Worm (Caenorhabditis elegans) whole organism, L3 larva: ENCODE data around the gene T04F8.8.
A peak's percentile ranks its signal among the peaks of the same experiment; 100 is the strongest.

Source experiments
- R02D3.7 ChIP-seq: fragments of 150-350 bp; optimal IDR thresholded peaks from 2 replicates; lab custom pipeline; 2014; ENCODE audit warnings: missing biosample characterization, missing genetic modification characterization
- ZK546.5 ChIP-seq: sonication (generic microtip); optimal IDR thresholded peaks from 2 replicates; lab custom pipeline; 2017; ENCODE audit warnings: missing biosample characterization, missing genetic modification characterization
- aly-2 ChIP-seq: fragments of 150-350 bp; optimal IDR thresholded peaks from 2 replicates; lab custom pipeline; 2014; ENCODE audit warnings: missing biosample characterization, missing genetic modification characterization
- ama-1 ChIP-seq: fragments of 150-350 bp; optimal IDR thresholded peaks from 2 replicates; lab custom pipeline; 2018
- ceh-16 ChIP-seq: sonication (generic microtip); optimal IDR thresholded peaks from 2 replicates; lab custom pipeline; 2017; ENCODE audit warnings: missing biosample characterization, missing genetic modification characterization
- ceh-28 ChIP-seq: fragments of 150-350 bp; optimal IDR thresholded peaks from 2 replicates; lab custom pipeline; 2014; ENCODE audit warnings: missing biosample characterization, missing genetic modification reagents, missing genetic modification characterization
- ceh-82 ChIP-seq: fragments of 150-350 bp; optimal IDR thresholded peaks from 2 replicates; lab custom pipeline; 2014; ENCODE audit warnings: missing biosample characterization, missing genetic modification characterization
- daf-12 ChIP-seq: fragments of 150-350 bp; optimal IDR thresholded peaks from 2 replicates; lab custom pipeline; 2014; ENCODE audit warnings: missing biosample characterization, missing genetic modification reagents, missing genetic modification characterization
- egl-27 ChIP-seq: sonication (generic microtip); optimal IDR thresholded peaks from 4 replicates; lab custom pipeline; 2017; ENCODE audit warnings: missing biosample characterization, missing genetic modification reagents, missing genetic modification characterization
- egl-5 ChIP-seq: fragments of 150-350 bp; optimal IDR thresholded peaks from 2 replicates; lab custom pipeline; 2017; ENCODE audit warnings: missing biosample characterization, missing genetic modification reagents, missing genetic modification characterization, inconsistent platforms
- elt-2 ChIP-seq: sonication (generic microtip); optimal IDR thresholded peaks from 2 replicates; lab custom pipeline; 2016; ENCODE audit warnings: missing genetic modification reagents, mild to moderate bottlenecking, missing genetic modification characterization, missing compliant biosample characterization
- elt-3 ChIP-seq, 3 experiments: fragments of 150-350 bp in 1 of 3; sonication (generic microtip) in 2 of 3; optimal IDR thresholded peaks; 2 replicates in 2 of 3; 4 replicates in 1 of 3; lab custom pipeline; 2014 to 2017; ENCODE audit warnings: missing biosample characterization in 3 of 3, missing genetic modification characterization in 3 of 3
- fkh-2 ChIP-seq: fragments of 150-350 bp; optimal IDR thresholded peaks from 2 replicates; lab custom pipeline; 2014; ENCODE audit warnings: missing biosample characterization, missing genetic modification reagents, missing genetic modification characterization
- fos-1 ChIP-seq: fragments of 150-350 bp; optimal IDR thresholded peaks from 2 replicates; lab custom pipeline; 2014; ENCODE audit warnings: missing biosample characterization, missing genetic modification characterization
- hmg-11 ChIP-seq: sonication (generic microtip); optimal IDR thresholded peaks from 2 replicates; lab custom pipeline; 2016; ENCODE audit warnings: missing genetic modification characterization, missing compliant biosample characterization
- jun-1 ChIP-seq: fragments of 150-350 bp; optimal IDR thresholded peaks from 2 replicates; lab custom pipeline; 2014; ENCODE audit warnings: missing biosample characterization, missing genetic modification reagents, missing genetic modification characterization
- lin-39 ChIP-seq: fragments of 150-350 bp; optimal IDR thresholded peaks from 2 replicates; lab custom pipeline; 2018; ENCODE audit warnings: missing biosample characterization, missing genetic modification reagents, missing genetic modification characterization
- lsy-12 ChIP-seq: sonication (generic microtip); optimal IDR thresholded peaks from 2 replicates; lab custom pipeline; 2016; ENCODE audit warnings: mild to moderate bottlenecking, missing genetic modification characterization, missing compliant biosample characterization
- mdl-1 ChIP-seq: fragments of 150-350 bp; optimal IDR thresholded peaks from 2 replicates; lab custom pipeline; 2014; ENCODE audit warnings: missing biosample characterization, missing genetic modification characterization
- mml-1 ChIP-seq: fragments of 150-350 bp; sonication (generic microtip); optimal IDR thresholded peaks from 3 replicates; lab custom pipeline; 2014; ENCODE audit warnings: missing biosample characterization, missing genetic modification characterization
- nfya-1 ChIP-seq: sonication (generic microtip); optimal IDR thresholded peaks from 2 replicates; lab custom pipeline; 2017; ENCODE audit warnings: missing genetic modification characterization, mild to moderate bottlenecking, missing compliant biosample characterization, antibody characterized with exemption, moderate library complexity; ENCODE audit not compliant: insufficient read depth
- nhr-11 ChIP-seq: fragments of 150-350 bp; optimal IDR thresholded peaks from 2 replicates; lab custom pipeline; 2014; ENCODE audit warnings: missing biosample characterization, missing genetic modification characterization
- nhr-12 ChIP-seq: fragments of 150-350 bp; optimal IDR thresholded peaks from 2 replicates; lab custom pipeline; 2014; ENCODE audit warnings: missing biosample characterization, missing genetic modification characterization
- nhr-23 ChIP-seq: fragments of 150-350 bp; optimal IDR thresholded peaks from 2 replicates; lab custom pipeline; 2014; ENCODE audit warnings: missing biosample characterization, missing genetic modification reagents, missing genetic modification characterization
- nhr-237 ChIP-seq: fragments of 150-350 bp; optimal IDR thresholded peaks from 2 replicates; lab custom pipeline; 2014; ENCODE audit warnings: missing biosample characterization, missing genetic modification characterization
- nhr-25 ChIP-seq: sonication (generic microtip); optimal IDR thresholded peaks from 2 replicates; lab custom pipeline; 2017; ENCODE audit warnings: missing biosample characterization, missing genetic modification characterization
- nhr-28 ChIP-seq: fragments of 150-350 bp; optimal IDR thresholded peaks from 2 replicates; lab custom pipeline; 2014; ENCODE audit warnings: missing biosample characterization, missing genetic modification characterization
- nhr-43 ChIP-seq: sonication (generic microtip); optimal IDR thresholded peaks from 2 replicates; lab custom pipeline; 2016; ENCODE audit warnings: mild to moderate bottlenecking, missing genetic modification characterization, missing compliant biosample characterization; ENCODE audit not compliant: poor library complexity, severe bottlenecking
- nhr-67 ChIP-seq: fragments of 150-350 bp; optimal IDR thresholded peaks from 2 replicates; lab custom pipeline; 2014; ENCODE audit warnings: missing biosample characterization, missing genetic modification characterization
- nhr-77 ChIP-seq: fragments of 150-350 bp; optimal IDR thresholded peaks from 2 replicates; lab custom pipeline; 2014; ENCODE audit warnings: missing biosample characterization, missing genetic modification characterization
- pha-4 ChIP-seq: fragments of 150-350 bp; optimal IDR thresholded peaks from 2 replicates; lab custom pipeline; 2014; ENCODE audit warnings: missing biosample characterization, missing genetic modification reagents, missing genetic modification characterization
- skn-1 ChIP-seq: fragments of 150-350 bp; optimal IDR thresholded peaks from 2 replicates; lab custom pipeline; 2014; ENCODE audit warnings: missing biosample characterization, missing genetic modification characterization
- snpc-4 ChIP-seq: fragments of 150-350 bp; optimal IDR thresholded peaks from 2 replicates; lab custom pipeline; 2014; ENCODE audit warnings: missing biosample characterization, missing genetic modification characterization
- tbx-2 ChIP-seq: sonication (generic microtip); optimal IDR thresholded peaks from 2 replicates; lab custom pipeline; 2016; ENCODE audit warnings: mild to moderate bottlenecking, missing genetic modification characterization, missing compliant biosample characterization
- unc-39 ChIP-seq: sonication (generic microtip); optimal IDR thresholded peaks from 4 replicates; lab custom pipeline; 2017; ENCODE audit warnings: missing biosample characterization, missing genetic modification characterization
- unc-62 ChIP-seq: fragments of 150-350 bp; sonication (generic microtip); optimal IDR thresholded peaks from 4 replicates; lab custom pipeline; 2014; ENCODE audit warnings: missing biosample characterization, missing genetic modification reagents, missing genetic modification characterization
- zag-1 ChIP-seq: fragments of 150-350 bp; optimal IDR thresholded peaks from 2 replicates; lab custom pipeline; 2014; ENCODE audit warnings: missing biosample characterization, missing genetic modification characterization
- ztf-4 ChIP-seq: fragments of 150-350 bp; optimal IDR thresholded peaks from 2 replicates; lab custom pipeline; 2014; ENCODE audit warnings: missing biosample characterization, missing genetic modification characterization

T04F8.8 gene

DNA sequence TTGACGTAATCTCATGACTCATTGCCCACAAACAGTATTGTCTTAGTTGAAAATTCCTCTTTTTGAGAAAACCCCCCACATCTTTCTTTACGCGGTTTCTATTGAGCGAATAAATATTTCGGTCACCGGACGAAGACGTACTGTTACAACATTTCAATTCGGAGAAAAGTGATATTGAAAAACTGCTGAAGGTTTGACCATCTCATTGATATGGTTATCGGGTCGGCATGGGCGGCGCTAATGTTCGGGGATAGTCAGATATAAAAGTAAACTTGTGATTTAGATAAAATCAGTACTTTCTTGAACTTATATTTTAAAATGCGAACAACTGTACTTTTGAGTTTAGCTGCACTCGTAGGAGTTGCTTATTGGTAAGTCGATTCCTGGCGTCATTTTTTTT is at the start of gene T04F8.8:
Gene T04F8.8, plus strand, starts transcription at position 301 of the 400 bp plus-strand sequence.
- no peak for TF ChIP-seq skn-1 (tag; lab: Kevin White, UChicago)
- no peak for TF ChIP-seq pha-4 (tag; lab: Kevin White, UChicago)
- peak; percentile 19 for TF ChIP-seq nhr-23 (tag; lab: Kevin White, UChicago)
- TF ChIP-seq zag-1 (tag; lab: Kevin White, UChicago) = no peak

DNA sequence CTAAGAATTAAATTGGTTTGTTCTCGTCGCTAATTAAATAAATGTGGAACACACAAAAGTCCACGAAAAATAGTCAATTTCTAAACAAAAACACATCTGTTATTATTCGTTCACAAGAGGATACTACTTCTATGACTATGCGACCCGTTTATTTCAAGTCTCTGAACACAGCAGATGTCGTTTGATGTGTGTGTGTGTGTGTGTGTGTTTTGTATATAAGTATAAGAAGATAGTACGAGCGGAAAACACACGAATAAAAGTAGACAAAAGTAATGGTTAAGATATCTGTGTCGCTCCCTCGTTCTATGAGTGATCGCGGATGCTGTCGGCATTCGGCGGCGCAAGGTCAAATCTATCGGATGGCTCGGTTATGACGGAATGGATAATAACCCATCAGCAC is 48.4 kb upstream of the T04F8.8 start:
- TF ChIP-seq egl-27 (tag; lab: Kevin White, UChicago) = no peak
- no peak for TF ChIP-seq nhr-77 (tag; lab: Kevin White, UChicago)
- TF ChIP-seq R02D3.7 (tag; lab: Kevin White, UChicago) = no peak
- no peak for TF ChIP-seq lsy-12 (tag; lab: Kevin White, UChicago)
- TF ChIP-seq mdl-1 = no peak
- TF ChIP-seq egl-5 (tag; lab: Kevin White, UChicago) = no peak
- TF ChIP-seq nhr-43 (tag; lab: Kevin White, UChicago) = no peak
- TF ChIP-seq unc-39 (tag; lab: Kevin White, UChicago) = no peak
- no peak for TF ChIP-seq lin-39 (tag; lab: Kevin White, UChicago)
- TF ChIP-seq nhr-28 = no peak
- no peak for TF ChIP-seq nhr-237 (tag; lab: Kevin White, UChicago)
- TF ChIP-seq zag-1 (tag; lab: Kevin White, UChicago) = no peak
- TF ChIP-seq daf-12 (tag; lab: Kevin White, UChicago) = no peak
- no peak for TF ChIP-seq nfya-1 (tag; lab: Kevin White, UChicago)
- no peak for TF ChIP-seq fkh-2 (tag; lab: Kevin White, UChicago)
- TF ChIP-seq nhr-11 (tag; lab: Kevin White, UChicago) = no peak
- TF ChIP-seq unc-62 (GFP tag; lab: Kevin White, UChicago) = no peak
- TF ChIP-seq mml-1 (tag; lab: Kevin White, UChicago) = no peak
- no peak for TF ChIP-seq pha-4 (tag; lab: Kevin White, UChicago)
- no peak for TF ChIP-seq nhr-67 (tag; lab: Kevin White, UChicago)

DNA sequence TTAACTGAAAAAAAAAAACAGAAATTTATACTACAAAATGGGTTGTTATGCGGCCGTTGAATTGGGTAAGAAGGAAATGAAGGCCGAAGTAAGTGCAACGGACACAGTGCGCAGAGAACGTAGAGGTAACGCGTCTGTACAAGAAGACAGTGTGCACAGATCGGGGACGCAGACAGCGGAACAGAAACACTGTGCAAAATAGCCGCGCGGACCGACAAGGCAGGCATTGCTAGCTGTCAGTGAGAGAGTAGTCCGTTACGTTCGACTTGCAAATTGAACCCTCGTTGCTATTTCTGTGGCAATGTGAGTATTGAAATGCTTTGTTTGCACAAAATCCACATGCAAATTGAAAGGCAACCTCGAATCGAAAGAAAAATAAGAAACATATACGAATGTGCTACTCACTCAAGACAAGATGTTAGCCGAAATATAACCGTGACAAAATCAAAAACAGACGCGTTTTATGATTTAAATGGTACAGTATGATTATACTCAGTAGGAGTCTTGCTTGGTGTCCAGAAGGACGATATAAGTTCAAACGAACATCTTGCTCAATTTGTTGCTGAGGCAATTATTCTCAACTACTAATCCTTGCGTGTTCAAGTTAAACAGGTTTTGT is 46.7 kb upstream of the T04F8.8 start:
- TF ChIP-seq nhr-12 (tag; lab: Kevin White, UChicago) (no peak), hmg-11 (tag; lab: Kevin White, UChicago) (peak; percentile 38)

DNA sequence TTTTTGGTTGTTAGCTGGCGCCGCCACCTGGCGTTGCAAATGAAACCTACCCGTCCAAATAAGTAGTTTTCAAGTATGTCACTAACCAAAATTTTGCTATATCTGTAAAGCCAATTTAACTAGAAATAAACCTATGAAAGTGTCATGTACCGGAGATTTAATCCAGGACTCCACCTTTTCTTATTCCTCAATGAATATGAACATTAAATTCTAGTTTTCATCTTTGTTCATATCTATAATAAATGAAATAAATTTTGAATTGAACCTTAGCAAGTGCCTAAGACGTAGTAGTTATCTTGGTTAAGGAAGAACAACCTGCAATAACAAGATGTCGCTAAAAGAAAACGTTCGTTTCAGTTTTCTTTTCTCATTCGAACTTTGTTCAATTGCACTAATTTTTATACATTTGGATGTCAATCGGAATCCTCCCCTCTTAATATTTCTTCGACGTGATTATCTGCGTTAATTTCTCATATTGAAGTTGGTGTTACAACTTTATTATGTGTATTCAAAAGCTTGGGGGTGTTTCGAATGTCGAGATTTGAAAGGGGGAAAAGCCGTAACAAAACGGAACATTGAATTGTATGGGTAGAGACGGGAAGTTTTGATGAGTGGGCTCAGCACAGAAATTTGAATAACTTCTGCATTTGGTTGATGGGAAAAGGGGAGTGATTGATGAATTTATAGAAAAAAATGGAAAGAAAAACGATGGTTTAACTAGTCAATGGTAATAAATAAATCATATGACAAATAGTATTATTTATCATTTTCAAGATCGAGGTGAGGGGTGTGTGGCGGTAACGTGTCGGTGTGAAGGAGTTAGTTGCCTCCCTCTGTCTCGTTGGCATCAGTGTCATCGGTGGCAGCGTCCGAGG is 43.8 kb upstream of the T04F8.8 start:
- peak; percentile 10 for TF ChIP-seq skn-1 (tag; lab: Kevin White, UChicago)
- TF ChIP-seq nhr-11 (tag; lab: Kevin White, UChicago) = no peak
- peak; percentile 5 for TF ChIP-seq pha-4 (tag; lab: Kevin White, UChicago)
- TF ChIP-seq lsy-12 (tag; lab: Kevin White, UChicago) = peak; percentile 67
- TF ChIP-seq ama-1 = peak; percentile 92
- TF ChIP-seq nhr-25 (tag; lab: Kevin White, UChicago) = peak; percentile 63
- no peak for TF ChIP-seq elt-3 (tag; optimal IDR thresholded peaks at IDR 0.05; lab: Kevin White, UChicago)
- peak; percentile 45 for TF ChIP-seq elt-2 (tag; lab: Kevin White, UChicago)
- TF ChIP-seq tbx-2 (tag; lab: Kevin White, UChicago) = peak; percentile 55
- TF ChIP-seq egl-5 (tag; lab: Kevin White, UChicago) = no peak
- TF ChIP-seq aly-2 = peak; percentile 65
- no peak for TF ChIP-seq snpc-4 (tag; lab: Kevin White, UChicago)
- TF ChIP-seq ztf-4 (tag; lab: Kevin White, UChicago) = peak; percentile 45
- TF ChIP-seq nhr-23 (tag; lab: Kevin White, UChicago) = peak; percentile 48
- peak; percentile 23 for TF ChIP-seq R02D3.7 (tag; lab: Kevin White, UChicago)
- no peak for TF ChIP-seq ceh-16 (tag; lab: Kevin White, UChicago)
- TF ChIP-seq ceh-82 (tag; lab: Kevin White, UChicago) = peak; percentile 28
- peak; percentile 69 for TF ChIP-seq ceh-28 (tag; lab: Kevin White, UChicago)
- TF ChIP-seq nhr-43 (tag; lab: Kevin White, UChicago) = peak; percentile 65
- TF ChIP-seq jun-1 (tag; lab: Kevin White, UChicago) = peak; percentile 67
- TF ChIP-seq ZK546.5 = no peak
- TF ChIP-seq nhr-77 (tag; lab: Kevin White, UChicago) = peak; percentile 67
- peak; percentile 13 for TF ChIP-seq fos-1
